Fruit fly (Drosophila melanogaster): Measurements from ENCODE around the gene CG31441.

The CG31441 gene

dm6 chr3R:11196648-11197388, 39.3 kb upstream of the CG31441 start (continued):
- TF ChIP-seq chn (GFP tag; optimal IDR thresholded peaks at IDR 0.05) = peak; percentile 81
- peak; percentile 94 for TF ChIP-seq zfh2 (GFP tag; optimal IDR thresholded peaks at IDR 0.05)
- peak; percentile 89 for TF ChIP-seq tap (tag; optimal IDR thresholded peaks at IDR 0.05)
- TF ChIP-seq NC2β (GFP tag; optimal IDR thresholded peaks at IDR 0.05) = peak; percentile 55
- TF ChIP-seq crc (GFP tag; optimal IDR thresholded peaks at IDR 0.05) = peak; percentile 65
- TF ChIP-seq sd (tag; optimal IDR thresholded peaks at IDR 0.05) = peak; percentile 94
- TF ChIP-seq CG33557 (GFP tag; optimal IDR thresholded peaks at IDR 0.05) = peak; percentile 90
- TF ChIP-seq lbe (GFP tag; optimal IDR thresholded peaks at IDR 0.05) = peak; percentile 85
- no peak for TF ChIP-seq eyg (GFP tag; optimal IDR thresholded peaks at IDR 0.05)
- TF ChIP-seq Ssrp (tag; optimal IDR thresholded peaks at IDR 0.05) = peak; percentile 100
- TF ChIP-seq sr (GFP tag; IDR thresholded peaks at IDR 0.05) = peak; percentile 94
- peak; percentile 46 for TF ChIP-seq ftz-f1 (GFP tag; optimal IDR thresholded peaks at IDR 0.05)
- peak; percentile 98 for TF ChIP-seq rib (GFP tag; IDR thresholded peaks at IDR 0.05)
- no peak for TF ChIP-seq CG8478 (optimal IDR thresholded peaks at IDR 0.05)
- TF ChIP-seq CG2199 (GFP tag; IDR thresholded peaks at IDR 0.05) = peak; percentile 96
- TF ChIP-seq CG2875 (GFP tag; optimal IDR thresholded peaks at IDR 0.05) = peak; percentile 96
- TF ChIP-seq CG4282 (GFP tag; optimal IDR thresholded peaks at IDR 0.05) = no peak
- TF ChIP-seq Neu2 (GFP tag; optimal IDR thresholded peaks at IDR 0.05; ENCODE audit: borderline replicate concordance) = no peak
- TF ChIP-seq bowl (GFP tag; IDR thresholded peaks at IDR 0.05) = peak; percentile 91
- TF ChIP-seq CG3065 (GFP tag; optimal IDR thresholded peaks at IDR 0.05) = peak; percentile 92
- TF ChIP-seq CG8281 (tag; optimal IDR thresholded peaks at IDR 0.05) = peak; percentile 93
- TF ChIP-seq knrl (GFP tag; IDR thresholded peaks at IDR 0.05; ENCODE audit: partially characterized antibody) = no peak
- TF ChIP-seq ttk (GFP tag; IDR thresholded peaks at IDR 0.05) = peak; percentile 98
- TF ChIP-seq CG17359 (tag; optimal IDR thresholded peaks at IDR 0.05) = peak; percentile 99
- peak; percentile 18 for TF ChIP-seq her (GFP tag; optimal IDR thresholded peaks at IDR 0.05)
- peak; percentile 97 for TF ChIP-seq tin (GFP tag; optimal IDR thresholded peaks at IDR 0.05)
- TF ChIP-seq CG10147 (GFP tag; optimal IDR thresholded peaks at IDR 0.05) = peak; percentile 99
- TF ChIP-seq CG3163 (GFP tag; optimal IDR thresholded peaks at IDR 0.05) = peak; percentile 97
- peak; percentile 99 for TF ChIP-seq Hmr (GFP tag; optimal IDR thresholded peaks at IDR 0.05)
- TF ChIP-seq Drgx (GFP tag; IDR thresholded peaks at IDR 0.05) = peak; percentile 98
- TF ChIP-seq Doc3 (GFP tag; IDR thresholded peaks at IDR 0.05; ENCODE audit: partially characterized antibody) = no peak
- peak; percentile 79 for TF ChIP-seq Antp (GFP tag; optimal IDR thresholded peaks at IDR 0.05)
- TF ChIP-seq ato (GFP tag; IDR thresholded peaks at IDR 0.05; ENCODE audit: partially characterized antibody) = no peak
- TF ChIP-seq TFAM (GFP tag; optimal IDR thresholded peaks at IDR 0.05) = peak; percentile 69
- no peak for TF ChIP-seq hb (GFP tag; IDR thresholded peaks at IDR 0.05; ENCODE audit: partially characterized antibody)
- peak; percentile 98 for TF ChIP-seq CG12104 (GFP tag; optimal IDR thresholded peaks at IDR 0.05)
- TF ChIP-seq CG4360 (GFP tag; IDR thresholded peaks at IDR 0.05) = peak; percentile 70
- peak; percentile 94 for TF ChIP-seq lilli (GFP tag; optimal IDR thresholded peaks at IDR 0.05)
- TF ChIP-seq Nf-YC (tag; optimal IDR thresholded peaks at IDR 0.05) = peak; percentile 88
- TF ChIP-seq CG6683 (GFP tag; optimal IDR thresholded peaks at IDR 0.05) = peak; percentile 98
- TF ChIP-seq peb (GFP tag; IDR thresholded peaks at IDR 0.05) = peak; percentile 97
- peak; percentile 99 for TF ChIP-seq CG12391 (tag; optimal IDR thresholded peaks at IDR 0.05)
- TF ChIP-seq pb (GFP tag; optimal IDR thresholded peaks at IDR 0.05) = no peak
- peak; percentile 57 for TF ChIP-seq wek (GFP tag; optimal IDR thresholded peaks at IDR 0.05)
- peak; percentile 98 for TF ChIP-seq CG6854 (GFP tag; optimal IDR thresholded peaks at IDR 0.05)
- peak; percentile 99 for TF ChIP-seq Atf6 (GFP tag; IDR thresholded peaks at IDR 0.05)
- peak; percentile 93 for TF ChIP-seq Lhr (GFP tag; optimal IDR thresholded peaks at IDR 0.05)
- TF ChIP-seq shn (GFP tag; optimal IDR thresholded peaks at IDR 0.05) = peak; percentile 82
- TF ChIP-seq NC2α (GFP tag; optimal IDR thresholded peaks at IDR 0.05) = peak; percentile 77

Data from whole organism, embryonic.